Fruit fly (Drosophila melanogaster) whole organism, embryonic: ENCODE data around the gene CG43999.
A peak's percentile ranks its signal among the peaks of the same experiment; 100 is the strongest.

Source experiments
- Abd-B ChIP-seq: fragments of 200-800 bp; sonication (Bioruptor generic); optimal IDR thresholded peaks from 2 replicates; lab custom pipeline; 2018; ENCODE audit warnings: missing biosample characterization, mild to moderate bottlenecking, missing genetic modification characterization, moderate library complexity
- Ada2b ChIP-seq: fragments of 200-800 bp; sonication (Bioruptor generic); IDR thresholded peaks from 2 replicates; pipeline ENCODE4 v1.3.6; 2022; ENCODE audit warnings: missing biosample characterization, missing genetic modification characterization
- Bteb2 ChIP-seq: fragments of 200-800 bp; sonication (Bioruptor generic); optimal IDR thresholded peaks from 2 replicates; lab custom pipeline; 2016; ENCODE audit warnings: missing biosample characterization, missing genetic modification characterization
- CG10431 ChIP-seq: fragments of 200-800 bp; sonication (Bioruptor generic); optimal IDR thresholded peaks from 3 replicates; lab custom pipeline; 2018; ENCODE audit warnings: missing biosample characterization, mild to moderate bottlenecking, missing genetic modification characterization
- CG10979 ChIP-seq: fragments of 200-800 bp; sonication (Bioruptor generic); optimal IDR thresholded peaks from 2 replicates; lab custom pipeline; 2018; ENCODE audit warnings: missing biosample characterization, mild to moderate bottlenecking, missing genetic modification characterization, moderate library complexity
- CG11560 ChIP-seq: fragments of 200-800 bp; sonication (Bioruptor generic); IDR thresholded peaks from 3 replicates; pipeline ENCODE4 v1.3.6; 2022; ENCODE audit warnings: missing biosample characterization, missing genetic modification characterization
- CG12236 ChIP-seq: fragments of 200-800 bp; sonication (Bioruptor generic); optimal IDR thresholded peaks from 2 replicates; lab custom pipeline; 2016; ENCODE audit warnings: missing biosample characterization, missing genetic modification characterization
- CG15011 ChIP-seq: fragments of 200-800 bp; sonication (Bioruptor generic); optimal IDR thresholded peaks from 3 replicates; lab custom pipeline; 2018; ENCODE audit warnings: missing biosample characterization, mild to moderate bottlenecking, missing genetic modification characterization
- CG1602 ChIP-seq: fragments of 200-800 bp; sonication (Bioruptor generic); optimal IDR thresholded peaks from 3 replicates; lab custom pipeline; 2016; ENCODE audit warnings: missing biosample characterization, missing genetic modification characterization
- CG17612 ChIP-seq: fragments of 200-800 bp; sonication (Bioruptor generic); IDR thresholded peaks from 2 replicates; pipeline ENCODE4 v1.3.6; 2022; ENCODE audit warnings: missing biosample characterization, missing genetic modification characterization
- CG18011 ChIP-seq: fragments of 200-800 bp; sonication (Bioruptor generic); optimal IDR thresholded peaks from 2 replicates; lab custom pipeline; 2017; ENCODE audit warnings: missing biosample characterization, missing genetic modification characterization, mild to moderate bottlenecking, moderate library complexity, missing genotype
- CG3065 ChIP-seq: fragments of 200-800 bp; sonication (Bioruptor generic); optimal IDR thresholded peaks from 2 replicates; lab custom pipeline; 2016; ENCODE audit warnings: missing biosample characterization, missing genetic modification characterization
- CG7372 ChIP-seq: fragments of 200-800 bp; sonication (Bioruptor generic); IDR thresholded peaks from 2 replicates; pipeline ENCODE4 v1.3.6; 2022; ENCODE audit warnings: missing biosample characterization, missing genetic modification characterization
- CG8359 ChIP-seq: fragments of 200-800 bp; sonication (Bioruptor generic); optimal IDR thresholded peaks from 2 replicates; lab custom pipeline; 2017; ENCODE audit warnings: missing biosample characterization, mild to moderate bottlenecking, missing genetic modification characterization, borderline replicate concordance
- CG9876 ChIP-seq: fragments of 200-800 bp; sonication (Bioruptor generic); optimal IDR thresholded peaks from 2 replicates; lab custom pipeline; 2016; ENCODE audit warnings: missing biosample characterization, missing genetic modification characterization
- CHES-1-like ChIP-seq: fragments of 200-800 bp; sonication (Bioruptor generic); optimal IDR thresholded peaks from 2 replicates; lab custom pipeline; 2016; ENCODE audit warnings: missing biosample characterization, missing genetic modification characterization
- CTCF ChIP-seq: fragments of 200-800 bp; sonication (Bioruptor generic); optimal IDR thresholded peaks from 2 replicates; lab custom pipeline; 2017; ENCODE audit warnings: missing biosample characterization, mild to moderate bottlenecking, missing genetic modification characterization, moderate library complexity
- Gug ChIP-seq: fragments of 200-800 bp; sonication (Bioruptor generic); IDR thresholded peaks from 4 replicates; pipeline ENCODE4 v1.3.6; 2022; ENCODE audit warnings: missing biosample characterization, missing genetic modification characterization
- HLH3B ChIP-seq: fragments of 200-800 bp; sonication (Bioruptor generic); IDR thresholded peaks from 2 replicates; pipeline ENCODE4 v1.3.6; 2022; ENCODE audit warnings: missing biosample characterization, missing genetic modification characterization
- HmgZ ChIP-seq: fragments of 200-800 bp; sonication (Bioruptor generic); optimal IDR thresholded peaks from 2 replicates; lab custom pipeline; 2018; ENCODE audit warnings: missing biosample characterization, mild to moderate bottlenecking, missing genetic modification characterization
- Hr39 ChIP-seq: fragments of >200 bp; optimal IDR thresholded peaks from 2 replicates; lab custom pipeline; 2017
- Lpt ChIP-seq: fragments of >200 bp; optimal IDR thresholded peaks from 2 replicates; lab custom pipeline; 2018; ENCODE audit warnings: missing biosample characterization, missing genetic modification characterization
- MBD-R2 ChIP-seq: fragments of 200-800 bp; sonication (Bioruptor generic); IDR thresholded peaks from 2 replicates; pipeline ENCODE4 v1.3.6; 2022; ENCODE audit warnings: missing biosample characterization, missing genetic modification characterization
- MTF-1 ChIP-seq: fragments of 200-800 bp; sonication (Bioruptor generic); optimal IDR thresholded peaks from 2 replicates; lab custom pipeline; 2018; ENCODE audit warnings: missing biosample characterization, mild to moderate bottlenecking, missing genetic modification characterization, borderline replicate concordance
- Meics ChIP-seq: fragments of 200-800 bp; sonication (Bioruptor generic); optimal IDR thresholded peaks from 2 replicates; lab custom pipeline; 2017; ENCODE audit warnings: missing biosample characterization, mild to moderate bottlenecking, missing genetic modification characterization
- Nf-YA ChIP-seq: fragments of 200-800 bp; sonication (Bioruptor generic); IDR thresholded peaks from 2 replicates; pipeline ENCODE4 v1.3.6; 2022; ENCODE audit warnings: missing biosample characterization, missing genetic modification characterization
- Ptx1 ChIP-seq: fragments of 200-800 bp; sonication (Bioruptor generic); IDR thresholded peaks from 2 replicates; pipeline ENCODE4 v1.3.6; 2022; ENCODE audit warnings: missing biosample characterization, missing genetic modification characterization
- Usf ChIP-seq: fragments of 200-800 bp; sonication (Bioruptor generic); optimal IDR thresholded peaks from 2 replicates; lab custom pipeline; 2017; ENCODE audit warnings: missing genotype, missing biosample characterization, missing genetic modification characterization
- Xbp1 ChIP-seq: fragments of 200-800 bp; sonication (Bioruptor generic); optimal IDR thresholded peaks from 3 replicates; lab custom pipeline; 2016; ENCODE audit warnings: missing biosample characterization, mild to moderate bottlenecking, missing genetic modification characterization
- al ChIP-seq: fragments of 200-800 bp; sonication (Bioruptor generic); IDR thresholded peaks from 2 replicates; pipeline ENCODE4 v1.3.6; 2022; ENCODE audit warnings: missing biosample characterization, missing genetic modification characterization
- bowl ChIP-seq: fragments of 200-800 bp; sonication (Bioruptor generic); IDR thresholded peaks from 2 replicates; pipeline ENCODE4 v1.3.6; 2022; ENCODE audit warnings: missing biosample characterization, missing genetic modification characterization
- cas ChIP-seq: fragments of 200-800 bp; sonication (Bioruptor generic); IDR thresholded peaks from 2 replicates; pipeline ENCODE4 v1.3.6; 2022; ENCODE audit warnings: missing biosample characterization, missing genetic modification characterization
- crc ChIP-seq: fragments of 200-800 bp; sonication (Bioruptor generic); optimal IDR thresholded peaks from 2 replicates; lab custom pipeline; 2016; ENCODE audit warnings: missing biosample characterization, missing genetic modification characterization
- croc ChIP-seq: fragments of 200-800 bp; sonication (Bioruptor generic); conservative IDR thresholded peaks from 3 replicates; pipeline ENCODE4 v1.3.6; 2022; ENCODE audit warnings: missing biosample characterization, missing genetic modification characterization
- cwo ChIP-seq: fragments of 200-800 bp; sonication (Bioruptor generic); optimal IDR thresholded peaks from 3 replicates; lab custom pipeline; 2017; ENCODE audit warnings: missing biosample characterization, missing genetic modification characterization, mild to moderate bottlenecking, moderate library complexity, missing genetic modification reagents
- disco-r ChIP-seq: fragments of 200-800 bp; sonication (Bioruptor generic); optimal IDR thresholded peaks from 2 replicates; lab custom pipeline; 2016; ENCODE audit warnings: missing biosample characterization, missing genetic modification characterization
- dm ChIP-seq: fragments of 200-800 bp; sonication (Bioruptor generic); optimal IDR thresholded peaks from 3 replicates; lab custom pipeline; 2016; ENCODE audit warnings: missing biosample characterization, missing genetic modification characterization
- dmrt99B ChIP-seq: fragments of 200-800 bp; sonication (Bioruptor generic); optimal IDR thresholded peaks from 2 replicates; lab custom pipeline; 2018; ENCODE audit warnings: missing biosample characterization, mild to moderate bottlenecking, missing genetic modification characterization, moderate library complexity
- en ChIP-seq: fragments of 200-800 bp; sonication (Bioruptor generic); optimal IDR thresholded peaks from 2 replicates; lab custom pipeline; 2016; ENCODE audit warnings: missing biosample characterization, missing genetic modification characterization
- ham ChIP-seq: fragments of 200-800 bp; sonication (Bioruptor generic); IDR thresholded peaks from 2 replicates; pipeline ENCODE4 v1.3.6; 2022; ENCODE audit warnings: missing biosample characterization, missing genetic modification characterization
- her ChIP-seq: fragments of 200-800 bp; sonication (Bioruptor generic); optimal IDR thresholded peaks from 2 replicates; lab custom pipeline; 2016; ENCODE audit warnings: missing biosample characterization, missing genetic modification characterization
- jing ChIP-seq: fragments of 200-800 bp; sonication (Bioruptor generic); optimal IDR thresholded peaks from 2 replicates; lab custom pipeline; 2018; ENCODE audit warnings: missing biosample characterization, mild to moderate bottlenecking, missing genetic modification characterization
- knrl ChIP-seq: fragments of 200-800 bp; sonication (Bioruptor generic); IDR thresholded peaks from 3 replicates; pipeline ENCODE4 v1.3.6; 2022; ENCODE audit warnings: missing biosample characterization, missing genetic modification characterization; ENCODE audit not compliant: partially characterized antibody
- mirr ChIP-seq: fragments of 200-800 bp; sonication (Bioruptor generic); optimal IDR thresholded peaks from 3 replicates; lab custom pipeline; 2018; ENCODE audit warnings: missing biosample characterization, mild to moderate bottlenecking, missing genetic modification characterization
- sima ChIP-seq: fragments of 200-800 bp; sonication (Bioruptor generic); optimal IDR thresholded peaks from 2 replicates; lab custom pipeline; 2016; ENCODE audit warnings: missing biosample characterization, missing genetic modification characterization
- slbo ChIP-seq: fragments of 200-800 bp; sonication (Bioruptor generic); IDR thresholded peaks from 2 replicates; pipeline ENCODE4 v1.3.6; 2022; ENCODE audit warnings: missing biosample characterization, missing genetic modification characterization
- sob ChIP-seq: fragments of 200-800 bp; sonication (Bioruptor generic); IDR thresholded peaks from 2 replicates; pipeline ENCODE4 v1.3.6; 2022; ENCODE audit warnings: missing biosample characterization, missing genetic modification characterization
- sug ChIP-seq: fragments of 200-800 bp; optimal IDR thresholded peaks from 2 replicates; lab custom pipeline; 2019; ENCODE audit warnings: missing biosample characterization, mild to moderate bottlenecking, missing genetic modification characterization, moderate library complexity
- ttk ChIP-seq: fragments of 200-800 bp; sonication (Bioruptor generic); IDR thresholded peaks from 2 replicates; pipeline ENCODE4 v2.1.2; 2022; ENCODE audit warnings: missing biosample characterization, missing genetic modification characterization
- tup ChIP-seq: fragments of 200-800 bp; sonication (Bioruptor generic); optimal IDR thresholded peaks from 2 replicates; lab custom pipeline; 2016; ENCODE audit warnings: missing biosample characterization, mild to moderate bottlenecking, missing genetic modification characterization, moderate library complexity

The CG43999 gene

DNA sequence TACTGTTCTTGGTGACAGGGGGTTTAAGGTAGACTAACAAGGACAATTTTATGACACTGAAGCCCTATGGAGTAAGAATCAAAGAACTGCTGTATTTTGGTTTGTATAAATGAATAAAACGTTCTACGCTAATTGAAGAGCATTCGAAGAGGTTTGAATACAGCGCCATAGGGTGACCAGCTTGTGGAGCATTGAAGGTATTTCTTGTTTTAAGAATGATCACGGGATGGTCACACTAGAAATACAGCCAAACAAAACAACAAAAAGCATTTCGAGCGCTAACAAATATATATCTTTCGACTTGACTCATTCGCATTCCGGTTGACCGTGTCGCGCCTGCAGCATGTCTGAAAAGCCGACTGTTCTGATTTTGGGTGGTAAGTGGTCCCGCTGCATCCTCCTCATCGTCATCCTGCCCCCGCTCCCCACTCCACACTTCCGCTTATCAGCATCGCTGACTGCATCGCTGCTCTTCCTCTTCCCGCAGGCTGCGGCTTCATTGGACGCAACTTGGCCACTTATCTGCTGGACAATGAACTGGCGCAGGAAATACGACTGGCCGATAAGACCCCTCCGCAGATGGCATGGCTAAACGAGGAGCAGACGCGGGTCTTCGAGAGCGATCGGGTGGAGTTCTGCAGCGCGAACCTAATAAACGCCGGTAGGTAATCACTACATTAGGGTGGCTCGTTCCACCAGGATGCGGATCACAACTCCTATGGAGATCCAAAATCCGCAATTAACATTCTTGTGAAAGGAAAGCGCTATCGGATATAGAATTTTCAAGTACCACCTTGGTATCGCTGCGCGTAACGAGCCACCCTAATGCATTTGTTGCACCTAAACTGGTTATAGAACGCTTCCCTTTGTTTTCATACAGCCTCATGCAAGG, 5.1 kb upstream of the CG43999 start, which contains the start of gene CG5854 (continued):
- TF ChIP-seq CG17612 (GFP tag; lab: Robert Waterston, UW) (no peak), CHES-1-like (GFP tag; lab: Kevin White, UChicago) (peak; percentile 64), CG11560 (0 out of 3 replicates have a peak, but pooled peaks have one; percentile 8), Abd-B (GFP tag; lab: Kevin White, UChicago) (peak; percentile 33), sima (no peak), CG9876 (GFP tag; lab: Kevin White, UChicago) (peak; percentile 73), Xbp1 (GFP tag; lab: Kevin White, UChicago) (peak; percentile 79), cwo (GFP tag; lab: Kevin White, UChicago) (peak; percentile 68), crc (peak; percentile 44), Usf (peak; percentile 24), en (GFP tag; lab: Kevin White, UChicago) (peak; percentile 50), sob (GFP tag; lab: Robert Waterston, UW) (peak; percentile 67), Lpt (GFP tag; lab: Kevin White, UChicago) (no peak), CG10979 (tag; lab: Kevin White, UChicago) (peak; percentile 73), dm (GFP tag; lab: Kevin White, UChicago) (peak; percentile 4), Meics (GFP tag; lab: Kevin White, UChicago) (peak; percentile 70), Bteb2 (peak; percentile 64), tup (GFP tag; lab: Kevin White, UChicago) (peak; percentile 62), cas (no peak), Nf-YA (GFP tag; lab: Robert Waterston, UW) (peak; percentile 72; the same call in 1 of the 2 replicates), jing (GFP tag; lab: Kevin White, UChicago) (no peak), Hr39 (no peak), ham (no peak), mirr (GFP tag; lab: Kevin White, UChicago) (no peak), disco-r (GFP tag; lab: Kevin White, UChicago) (peak; percentile 37), CG8359 (no peak), Ptx1 (peak; percentile 66), HLH3B (GFP tag; lab: Robert Waterston, UW) (peak; percentile 79; the same call in 1 of the 2 replicates), CG15011 (GFP tag; lab: Kevin White, UChicago) (peak; percentile 50), MBD-R2 (peak; percentile 57; the same call in 1 of the 2 replicates), CTCF (GFP tag; lab: Kevin White, UChicago) (no peak), al (GFP tag; lab: Robert Waterston, UW) (0 out of 2 replicates have a peak, but pooled peaks have one; percentile 6), dmrt99B (peak; percentile 73), Ada2b (GFP tag; lab: Robert Waterston, UW) (peak; percentile 77), bowl (GFP tag; lab: Robert Waterston, UW) (peak; percentile 38; the same call in 1 of the 2 replicates), sug (peak; percentile 29), CG18011 (GFP tag; lab: Kevin White, UChicago) (peak; percentile 39), HmgZ (tag; lab: Kevin White, UChicago) (peak; percentile 52), knrl (GFP tag; lab: Robert Waterston, UW) (no peak), CG10431 (GFP tag; lab: Kevin White, UChicago) (no peak), slbo (peak; percentile 65), CG1602 (peak; percentile 39), CG12236 (GFP tag; lab: Kevin White, UChicago) (peak; percentile 71), CG3065 (GFP tag; lab: Kevin White, UChicago) (peak; percentile 50), Gug (GFP tag; lab: Robert Waterston, UW) (peak; percentile 68; the same call in 2 of the 4 replicates), croc (GFP tag; lab: Robert Waterston, UW) (peak; percentile 47; the same call in 2 of the 3 replicates), her (peak; percentile 65), MTF-1 (GFP tag; lab: Kevin White, UChicago) (peak; percentile 66), ttk (GFP tag; lab: Robert Waterston, UW) (peak; percentile 49), CG7372 (GFP tag; lab: Robert Waterston, UW) (no peak)
